Worm (Caenorhabditis elegans): ENCODE results near the gene rgs-10.

DNA sequence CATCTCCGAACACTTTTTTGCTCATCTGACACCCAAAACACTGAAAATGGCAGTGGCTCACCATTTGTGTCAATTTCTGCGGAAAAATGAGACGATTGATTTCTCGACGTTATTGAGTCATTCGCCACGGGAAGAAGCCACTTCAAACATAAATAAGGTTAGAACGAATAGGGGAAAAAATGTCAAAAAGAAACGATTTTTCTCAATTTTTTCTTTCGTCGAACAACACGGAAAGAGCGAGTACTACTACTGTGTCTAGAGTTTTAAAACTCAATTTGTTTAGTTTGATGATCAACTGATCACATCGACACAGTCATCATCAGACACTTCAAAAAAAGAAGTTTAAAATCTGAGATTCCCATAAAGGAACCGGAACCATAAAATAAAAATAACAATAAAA lies 41.7 kb upstream of the rgs-10 start:
- TF ChIP-seq unc-39 (tag; optimal IDR thresholded peaks at IDR 0.05) (no peak), lsy-2 (tag; optimal IDR thresholded peaks at IDR 0.05) (no peak), tbx-8 (GFP tag; optimal IDR thresholded peaks at IDR 0.05) (no peak), nhr-237 (tag; optimal IDR thresholded peaks at IDR 0.05) (no peak), elt-1 (tag; optimal IDR thresholded peaks at IDR 0.05; ENCODE audit: borderline replicate concordance, insufficient read depth) (no peak), nhr-76 (tag; optimal IDR thresholded peaks at IDR 0.05) (no peak), bed-3 (GFP tag; optimal IDR thresholded peaks at IDR 0.05) (no peak), mls-2 (tag; optimal IDR thresholded peaks at IDR 0.05) (no peak), pha-4 (tag; optimal IDR thresholded peaks at IDR 0.05) (no peak), lin-13 (tag; optimal IDR thresholded peaks at IDR 0.05) (no peak), unc-62 (GFP tag; optimal IDR thresholded peaks at IDR 0.05) (no peak)

All from whole organism, mixed stage, embryonic.